Worm (Caenorhabditis elegans): ENCODE data around the gene clec-242.

Gene clec-242

ce11 chrV:17248915-17249314 is 3.6 kb upstream of the clec-242 start, which contains the start of gene clec-243:
clec-243 (minus strand) TSS chrV:17249015.
- TF ChIP-seq F13H6.1 (tag; optimal IDR thresholded peaks at IDR 0.05) (no peak), nhr-10 (tag; optimal IDR thresholded peaks at IDR 0.05) (no peak), nhr-21 (tag; optimal IDR thresholded peaks at IDR 0.05) (no peak), nhr-12 (tag; optimal IDR thresholded peaks at IDR 0.05) (no peak), unc-55 (GFP tag; optimal IDR thresholded peaks at IDR 0.05) (no peak), sma-3 (GFP tag; optimal IDR thresholded peaks at IDR 0.05) (no peak), lin-11 (tag; optimal IDR thresholded peaks at IDR 0.05) (no peak), dmd-4 (tag; optimal IDR thresholded peaks at IDR 0.05) (no peak), mbf-1 (tag; optimal IDR thresholded peaks at IDR 0.05) (no peak), snpc-4 (tag; optimal IDR thresholded peaks at IDR 0.05) (no peak), nhr-6 (tag; optimal IDR thresholded peaks at IDR 0.05) (no peak), nhr-23 (tag; optimal IDR thresholded peaks at IDR 0.05) (no peak), nhr-25 (tag; optimal IDR thresholded peaks at IDR 0.05) (no peak), nhr-77 (tag; optimal IDR thresholded peaks at IDR 0.05) (no peak), C34F6.9 (tag; optimal IDR thresholded peaks at IDR 0.05) (no peak), ZK546.5 (tag; optimal IDR thresholded peaks at IDR 0.05) (no peak), lsy-2 (tag; optimal IDR thresholded peaks at IDR 0.05) (no peak), nhr-11 (tag; optimal IDR thresholded peaks at IDR 0.05) (no peak), aly-2 (tag; optimal IDR thresholded peaks at IDR 0.05) (no peak)

ce11 chrV:17243016-17243415 is 2.3 kb downstream of the clec-242 start:
- TF ChIP-seq unc-55 (GFP tag; optimal IDR thresholded peaks at IDR 0.05) (no peak), nhr-129 (tag; optimal IDR thresholded peaks at IDR 0.05) (no peak), alr-1 (tag; optimal IDR thresholded peaks at IDR 0.05) (no peak), fos-1 (tag; optimal IDR thresholded peaks at IDR 0.05) (peak; percentile 87)

DNA sequence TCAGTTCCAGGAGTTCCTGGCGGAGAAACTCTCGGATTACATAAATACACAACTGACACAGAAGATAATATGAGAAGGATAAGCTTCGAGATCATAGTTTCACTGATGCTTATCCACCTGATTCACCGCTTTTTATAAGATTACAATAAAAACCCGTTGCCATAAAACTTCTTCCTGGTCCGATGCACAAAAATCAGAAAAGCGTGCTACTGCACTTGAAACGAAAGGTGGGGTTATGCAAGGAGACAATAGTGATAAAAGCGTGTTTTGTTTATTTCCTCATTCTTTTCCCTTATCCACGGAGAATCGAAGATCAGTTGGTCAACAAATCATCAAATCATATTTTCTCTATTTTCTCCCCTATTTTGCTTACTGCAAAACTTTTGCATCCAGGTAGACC is 2.8 kb downstream of the clec-242 start, which contains the start of gene Y68A4B.3:
Gene Y68A4B.3, minus strand, starts transcription at position 101 of the 400 bp plus-strand sequence.
- TF ChIP-seq blmp-1 (tag; optimal IDR thresholded peaks at IDR 0.05; ENCODE audit: insufficient read depth), result no peak
- TF ChIP-seq dmd-4 (tag; optimal IDR thresholded peaks at IDR 0.05), result no peak
- no peak for TF ChIP-seq unc-55 (GFP tag; optimal IDR thresholded peaks at IDR 0.05)
- no peak for TF ChIP-seq ztf-1 (GFP tag; conservative IDR thresholded peaks at IDR 0.05)
- no peak for TF ChIP-seq peb-1 (tag; optimal IDR thresholded peaks at IDR 0.05)
- TF ChIP-seq elt-3 (tag; optimal IDR thresholded peaks at IDR 0.05), result no peak

DNA sequence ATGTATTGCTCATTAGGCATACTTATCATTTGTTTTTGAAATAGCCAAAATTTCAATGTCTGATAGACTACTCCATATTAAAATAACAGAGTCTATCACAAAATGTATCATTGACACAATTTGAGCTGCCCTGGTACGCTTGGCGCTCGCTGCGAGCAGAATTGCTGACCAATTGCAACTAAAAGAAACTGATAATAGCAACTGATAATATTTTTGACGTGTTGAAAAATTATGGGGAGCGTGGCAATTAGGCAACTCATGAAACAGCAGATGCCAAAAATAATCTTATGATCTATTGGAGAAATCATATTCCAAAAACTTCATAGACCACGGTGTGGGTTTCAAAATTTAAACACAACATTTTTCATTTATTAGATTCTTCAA is 4.0 kb downstream of the clec-242 start:
- TF ChIP-seq nhr-6 (tag; optimal IDR thresholded peaks at IDR 0.05), result no peak
- no peak for TF ChIP-seq nhr-12 (tag; optimal IDR thresholded peaks at IDR 0.05)
- no peak for TF ChIP-seq lin-11 (tag; optimal IDR thresholded peaks at IDR 0.05)
- TF ChIP-seq lsy-2 (tag; optimal IDR thresholded peaks at IDR 0.05), result no peak
- no peak for TF ChIP-seq dmd-4 (tag; optimal IDR thresholded peaks at IDR 0.05)
- no peak for TF ChIP-seq Y55F3AM.14 (GFP tag; optimal IDR thresholded peaks at IDR 0.05)
- TF ChIP-seq ztf-4 (tag; optimal IDR thresholded peaks at IDR 0.05), result no peak
- TF ChIP-seq mdl-1 (tag; optimal IDR thresholded peaks at IDR 0.05), result no peak
- TF ChIP-seq nhr-25 (tag; optimal IDR thresholded peaks at IDR 0.05), result no peak
- peak; percentile 24 for TF ChIP-seq sma-9 (GFP tag; optimal IDR thresholded peaks at IDR 0.05)
- TF ChIP-seq sma-9 (tag; optimal IDR thresholded peaks at IDR 0.05), result no peak
- no peak for TF ChIP-seq lin-39 (tag; optimal IDR thresholded peaks at IDR 0.05)
- no peak for TF ChIP-seq nhr-23 (tag; optimal IDR thresholded peaks at IDR 0.05)
- TF ChIP-seq lin-13 (GFP tag; optimal IDR thresholded peaks at IDR 0.05), result no peak
- no peak for TF ChIP-seq crh-2 (tag; optimal IDR thresholded peaks at IDR 0.05)
- TF ChIP-seq nhr-11 (tag; optimal IDR thresholded peaks at IDR 0.05), result no peak
- TF ChIP-seq elt-1 (tag; optimal IDR thresholded peaks at IDR 0.05), result no peak
- TF ChIP-seq snpc-4 (tag; optimal IDR thresholded peaks at IDR 0.05), result no peak
- TF ChIP-seq ceh-82 (tag; optimal IDR thresholded peaks at IDR 0.05), result no peak
- no peak for TF ChIP-seq alr-1 (tag; optimal IDR thresholded peaks at IDR 0.05)
- no peak for TF ChIP-seq ceh-16 (tag; optimal IDR thresholded peaks at IDR 0.05)
- TF ChIP-seq sem-4 (tag; optimal IDR thresholded peaks at IDR 0.05), result no peak
- no peak for TF ChIP-seq mab-5 (tag; optimal IDR thresholded peaks at IDR 0.05)
- TF ChIP-seq gmeb-1 (tag; optimal IDR thresholded peaks at IDR 0.05), result peak; percentile 25
- peak; percentile 83 for TF ChIP-seq fos-1 (tag; optimal IDR thresholded peaks at IDR 0.05)
- TF ChIP-seq ZK546.5 (tag; optimal IDR thresholded peaks at IDR 0.05), result no peak
- TF ChIP-seq egl-27 (tag; optimal IDR thresholded peaks at IDR 0.05), result no peak
